Fruit fly (Drosophila melanogaster) whole organism, embryonic: Measurements from ENCODE around the gene PhKgamma.
A peak's percentile ranks its signal among the peaks of the same experiment; 100 is the strongest.

ENCODE experiments used
- Atf-2 ChIP-seq: fragments of 200-800 bp; sonication (Bioruptor generic); optimal IDR thresholded peaks from 2 replicates; lab custom pipeline; 2016; ENCODE audit warnings: missing biosample characterization, missing genetic modification characterization
- B-H1 ChIP-seq: fragments of 200-800 bp; sonication (Bioruptor generic); IDR thresholded peaks from 3 replicates; pipeline ENCODE4 v1.3.6; 2022; ENCODE audit warnings: missing biosample characterization, missing genetic modification characterization
- CG10543 ChIP-seq: fragments of 200-800 bp; sonication (Bioruptor generic); optimal IDR thresholded peaks from 3 replicates; lab custom pipeline; 2017; ENCODE audit warnings: missing biosample characterization, mild to moderate bottlenecking, missing genetic modification characterization, moderate library complexity
- CG12104 ChIP-seq: fragments of 200-800 bp; sonication (Bioruptor generic); optimal IDR thresholded peaks from 3 replicates; lab custom pipeline; 2016; ENCODE audit warnings: missing biosample characterization, missing genetic modification characterization
- CG14441 ChIP-seq: fragments of 200-800 bp; sonication (Bioruptor generic); IDR thresholded peaks from 2 replicates; pipeline ENCODE4 v1.3.6; 2022; ENCODE audit warnings: missing biosample characterization, missing genetic modification characterization
- CG1529 ChIP-seq: fragments of 200-800 bp; sonication (Bioruptor generic); optimal IDR thresholded peaks from 3 replicates; lab custom pipeline; 2018; ENCODE audit warnings: missing biosample characterization, missing genetic modification characterization
- CG16813 ChIP-seq: fragments of 200-800 bp; sonication (Bioruptor generic); IDR thresholded peaks from 3 replicates; pipeline ENCODE4 v1.3.6; 2022; ENCODE audit warnings: missing biosample characterization, missing genetic modification characterization; ENCODE audit not compliant: partially characterized antibody
- CG16863 ChIP-seq: fragments of 200-800 bp; sonication (Bioruptor generic); optimal IDR thresholded peaks from 3 replicates; lab custom pipeline; 2016; ENCODE audit warnings: missing biosample characterization, missing genetic modification characterization
- CG17186 ChIP-seq: fragments of 200-800 bp; sonication (Bioruptor generic); optimal IDR thresholded peaks from 3 replicates; lab custom pipeline; 2017; ENCODE audit warnings: missing biosample characterization, missing genetic modification reagents, missing genetic modification characterization
- CG17328 ChIP-seq: fragments of 200-800 bp; sonication (Bioruptor generic); IDR thresholded peaks from 2 replicates; pipeline ENCODE4 v1.3.6; 2022; ENCODE audit warnings: missing biosample characterization, missing genetic modification characterization
- CG17802 ChIP-seq: fragments of 200-800 bp; sonication (Bioruptor generic); optimal IDR thresholded peaks from 2 replicates; lab custom pipeline; 2018; ENCODE audit warnings: missing biosample characterization, mild to moderate bottlenecking, missing genetic modification characterization, moderate library complexity
- CG17912 ChIP-seq: fragments of 200-800 bp; sonication (Bioruptor generic); optimal IDR thresholded peaks from 2 replicates; lab custom pipeline; 2018; ENCODE audit warnings: missing biosample characterization, mild to moderate bottlenecking, missing genetic modification characterization
- CG2116 ChIP-seq: fragments of 200-800 bp; sonication (Bioruptor generic); optimal IDR thresholded peaks from 3 replicates; lab custom pipeline; 2018; ENCODE audit warnings: missing biosample characterization, mild to moderate bottlenecking, missing genetic modification characterization
- CG3281 ChIP-seq: fragments of 200-800 bp; sonication (Bioruptor generic); optimal IDR thresholded peaks from 3 replicates; lab custom pipeline; 2017; ENCODE audit warnings: missing biosample characterization, mild to moderate bottlenecking, missing genetic modification characterization
- CG3407 ChIP-seq: fragments of 200-800 bp; sonication (Bioruptor generic); optimal IDR thresholded peaks from 2 replicates; lab custom pipeline; 2018; ENCODE audit warnings: missing biosample characterization, mild to moderate bottlenecking, missing genetic modification characterization
- CG3995 ChIP-seq: fragments of 200-800 bp; sonication (Bioruptor generic); optimal IDR thresholded peaks from 3 replicates; lab custom pipeline; 2016; ENCODE audit warnings: missing biosample characterization, missing genetic modification characterization
- CG42726 ChIP-seq: fragments of 200-800 bp; sonication (Bioruptor generic); IDR thresholded peaks from 2 replicates; pipeline ENCODE4 v1.3.6; 2022; ENCODE audit warnings: missing biosample characterization, missing genetic modification characterization; ENCODE audit not compliant: partially characterized antibody
- CG43689 ChIP-seq: fragments of 200-800 bp; sonication (Bioruptor generic); IDR thresholded peaks from 2 replicates; pipeline ENCODE4 v1.3.6; 2022; ENCODE audit warnings: missing biosample characterization, missing genetic modification characterization
- CG5180 ChIP-seq: fragments of 200-800 bp; sonication (Bioruptor generic); optimal IDR thresholded peaks from 3 replicates; lab custom pipeline; 2017; ENCODE audit warnings: missing biosample characterization, missing genetic modification characterization, mild to moderate bottlenecking, moderate library complexity, missing genetic modification reagents
- CG6813 ChIP-seq: fragments of 200-800 bp; sonication (Bioruptor generic); optimal IDR thresholded peaks from 2 replicates; lab custom pipeline; 2017; ENCODE audit warnings: missing biosample characterization, missing genetic modification characterization, mild to moderate bottlenecking, moderate library complexity, missing genetic modification reagents
- CG7372 ChIP-seq: fragments of 200-800 bp; sonication (Bioruptor generic); IDR thresholded peaks from 2 replicates; pipeline ENCODE4 v1.3.6; 2022; ENCODE audit warnings: missing biosample characterization, missing genetic modification characterization
- CG8290 ChIP-seq, 3 experiments: fragments of 200-800 bp; sonication (Bioruptor generic); optimal IDR thresholded peaks; 2 replicates each; lab custom pipeline; 2016 to 2019; ENCODE audit warnings: missing biosample characterization in 3 of 3, missing genetic modification characterization in 3 of 3, mild to moderate bottlenecking in 2 of 3, moderate library complexity in 1 of 3
- D19A ChIP-seq: fragments of 200-800 bp; optimal IDR thresholded peaks from 3 replicates; lab custom pipeline; 2019; ENCODE audit warnings: missing biosample characterization, mild to moderate bottlenecking, missing genetic modification characterization, moderate library complexity
- Ets97D ChIP-seq: fragments of 200-800 bp; sonication (Bioruptor generic); optimal IDR thresholded peaks from 3 replicates; lab custom pipeline; 2016; ENCODE audit warnings: missing biosample characterization, missing genetic modification characterization
- H2.0 ChIP-seq: fragments of 200-800 bp; sonication (Bioruptor generic); IDR thresholded peaks from 2 replicates; pipeline ENCODE4 v1.3.6; 2022; ENCODE audit warnings: missing biosample characterization, missing genetic modification characterization
- MTF-1 ChIP-seq: fragments of 200-800 bp; sonication (Bioruptor generic); optimal IDR thresholded peaks from 2 replicates; lab custom pipeline; 2018; ENCODE audit warnings: missing biosample characterization, mild to moderate bottlenecking, missing genetic modification characterization, borderline replicate concordance
- Mes4 ChIP-seq: fragments of 200-800 bp; sonication (Bioruptor generic); optimal IDR thresholded peaks from 2 replicates; lab custom pipeline; 2016; ENCODE audit warnings: missing biosample characterization, missing genetic modification characterization
- NC2β ChIP-seq: fragments of 200-800 bp; sonication (Bioruptor generic); optimal IDR thresholded peaks from 2 replicates; lab custom pipeline; 2016; ENCODE audit warnings: missing biosample characterization, missing genetic modification characterization
- NfI ChIP-seq: fragments of 200-800 bp; sonication (Bioruptor generic); optimal IDR thresholded peaks from 3 replicates; lab custom pipeline; 2018; ENCODE audit warnings: missing biosample characterization, mild to moderate bottlenecking, missing genetic modification characterization, moderate library complexity
- Opbp ChIP-seq: fragments of 200-800 bp; sonication (Bioruptor generic); IDR thresholded peaks from 3 replicates; pipeline ENCODE4 v1.3.6; 2022; ENCODE audit warnings: missing biosample characterization, missing genetic modification characterization; ENCODE audit not compliant: partially characterized antibody
- Optix ChIP-seq: fragments of 200-800 bp; sonication (Bioruptor generic); IDR thresholded peaks from 3 replicates; pipeline ENCODE4 v1.3.6; 2022; ENCODE audit warnings: missing biosample characterization, missing genetic modification characterization
- Sin3A ChIP-seq: fragments of >200 bp; optimal IDR thresholded peaks from 2 replicates; lab custom pipeline; 2018
- Spps ChIP-seq: fragments of 200-800 bp; sonication (Bioruptor generic); optimal IDR thresholded peaks from 2 replicates; lab custom pipeline; 2018; ENCODE audit warnings: missing biosample characterization, mild to moderate bottlenecking, missing genetic modification characterization
- Sry-δ ChIP-seq: fragments of 200-800 bp; sonication (Bioruptor generic); optimal IDR thresholded peaks from 2 replicates; lab custom pipeline; 2016; ENCODE audit warnings: missing biosample characterization, missing genetic modification characterization
- ash1 ChIP-seq: fragments of 200-800 bp; sonication (Bioruptor generic); optimal IDR thresholded peaks from 2 replicates; lab custom pipeline; 2018; ENCODE audit warnings: missing biosample characterization, mild to moderate bottlenecking, missing genetic modification characterization
- ato ChIP-seq: fragments of 200-800 bp; sonication (Bioruptor generic); IDR thresholded peaks from 2 replicates; pipeline ENCODE4 v1.3.6; 2022; ENCODE audit warnings: missing biosample characterization, missing genetic modification characterization; ENCODE audit not compliant: partially characterized antibody
- br ChIP-seq: fragments of >200 bp; optimal IDR thresholded peaks from 2 replicates; lab custom pipeline; 2017
- cas ChIP-seq: fragments of 200-800 bp; sonication (Bioruptor generic); IDR thresholded peaks from 2 replicates; pipeline ENCODE4 v1.3.6; 2022; ENCODE audit warnings: missing biosample characterization, missing genetic modification characterization
- en ChIP-seq: fragments of 200-800 bp; sonication (Bioruptor generic); optimal IDR thresholded peaks from 2 replicates; lab custom pipeline; 2016; ENCODE audit warnings: missing biosample characterization, missing genetic modification characterization
- gcm ChIP-seq: fragments of 200-800 bp; sonication (Bioruptor generic); optimal IDR thresholded peaks from 2 replicates; lab custom pipeline; 2019; ENCODE audit warnings: missing biosample characterization, mild to moderate bottlenecking, missing genetic modification characterization, moderate library complexity
- ind ChIP-seq: fragments of 200-800 bp; sonication (Bioruptor generic); optimal IDR thresholded peaks from 3 replicates; lab custom pipeline; 2016; ENCODE audit warnings: missing biosample characterization, missing genetic modification characterization
- jing ChIP-seq: fragments of 200-800 bp; sonication (Bioruptor generic); optimal IDR thresholded peaks from 2 replicates; lab custom pipeline; 2018; ENCODE audit warnings: missing biosample characterization, mild to moderate bottlenecking, missing genetic modification characterization
- kah ChIP-seq: fragments of 200-800 bp; sonication (Bioruptor generic); optimal IDR thresholded peaks from 2 replicates; lab custom pipeline; 2018; ENCODE audit warnings: missing biosample characterization, mild to moderate bottlenecking, missing genetic modification characterization
- kni ChIP-seq: fragments of 200-800 bp; sonication (Bioruptor generic); optimal IDR thresholded peaks from 3 replicates; lab custom pipeline; 2017; ENCODE audit warnings: mild to moderate bottlenecking, missing biosample characterization, missing genetic modification reagents, missing genetic modification characterization
- mam ChIP-seq: fragments of 200-800 bp; sonication (Bioruptor generic); optimal IDR thresholded peaks from 3 replicates; lab custom pipeline; 2016; ENCODE audit warnings: missing biosample characterization, missing genetic modification characterization
- org-1 ChIP-seq: fragments of 200-800 bp; sonication (Bioruptor generic); optimal IDR thresholded peaks from 2 replicates; lab custom pipeline; 2017; ENCODE audit warnings: missing biosample characterization, missing genetic modification characterization
- pros ChIP-seq: fragments of 200-800 bp; sonication (Bioruptor generic); optimal IDR thresholded peaks from 3 replicates; lab custom pipeline; 2019; ENCODE audit warnings: missing biosample characterization, mild to moderate bottlenecking, missing genetic modification characterization, moderate library complexity
- ranshi ChIP-seq: fragments of 200-800 bp; sonication (Bioruptor generic); IDR thresholded peaks from 2 replicates; pipeline ENCODE4 v1.3.6; 2022; ENCODE audit warnings: missing biosample characterization, missing genetic modification characterization
- sens ChIP-seq: fragments of 200-800 bp; sonication (Bioruptor generic); peaks from one replicate; lab custom pipeline; 2016; ENCODE audit warnings: missing biosample characterization, missing genetic modification characterization
- slbo ChIP-seq: fragments of 200-800 bp; sonication (Bioruptor generic); IDR thresholded peaks from 2 replicates; pipeline ENCODE4 v1.3.6; 2022; ENCODE audit warnings: missing biosample characterization, missing genetic modification characterization
- slou ChIP-seq: fragments of 200-800 bp; sonication (Bioruptor generic); optimal IDR thresholded peaks from 3 replicates; lab custom pipeline; 2016; ENCODE audit warnings: missing biosample characterization, missing genetic modification characterization
- zen2 ChIP-seq: fragments of 200-800 bp; sonication (Bioruptor generic); IDR thresholded peaks from 3 replicates; pipeline ENCODE4 v1.3.6; 2022; ENCODE audit warnings: missing biosample characterization, missing genetic modification characterization; ENCODE audit not compliant: partially characterized antibody

PhKgamma gene

DNA sequence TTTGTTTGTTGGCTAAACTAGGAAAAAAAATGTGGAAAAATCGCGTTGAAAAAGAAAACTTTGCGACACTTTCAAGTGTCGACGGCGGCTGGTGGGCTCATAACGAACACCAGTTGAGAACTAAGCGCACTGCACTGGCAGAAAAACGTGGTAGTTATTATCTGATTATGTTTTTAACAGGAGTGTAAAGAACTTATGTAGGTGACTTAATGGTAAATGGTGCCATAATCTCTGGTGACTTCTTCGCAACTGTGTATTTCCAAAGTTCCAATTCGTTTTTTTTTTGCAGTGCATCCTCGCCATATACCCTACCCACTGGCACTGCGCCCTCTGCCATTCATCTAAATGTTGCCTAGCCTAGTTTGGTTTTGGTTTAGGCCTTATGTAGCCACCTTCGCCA, 41.9 kb upstream of the PhKgamma start (continued):
- TF ChIP-seq kni (GFP tag; lab: Kevin White, UChicago): no peak
- TF ChIP-seq CG2116 (GFP tag; lab: Kevin White, UChicago): no peak
- no peak for TF ChIP-seq gcm
- no peak for TF ChIP-seq CG43689
- no peak for TF ChIP-seq NC2β
- TF ChIP-seq Optix (GFP tag; lab: Robert Waterston, UW): peak; percentile 33; the same call in 1 of the 3 replicates
- TF ChIP-seq CG7372 (GFP tag; lab: Robert Waterston, UW): no peak
- TF ChIP-seq slbo (GFP tag; lab: Robert Waterston, UW): peak; percentile 44
- no peak for TF ChIP-seq Sry-δ (GFP tag; lab: Kevin White, UChicago)
- no peak for TF ChIP-seq br
- TF ChIP-seq CG6813 (GFP tag; lab: Kevin White, UChicago): no peak
- TF ChIP-seq CG16813 (GFP tag; lab: Robert Waterston, UW): no peak
- no peak for TF ChIP-seq cas (GFP tag; lab: Robert Waterston, UW)
- TF ChIP-seq CG3281 (GFP tag; lab: Kevin White, UChicago): peak; percentile 4
- no peak for TF ChIP-seq CG1529 (GFP tag; lab: Kevin White, UChicago)
- no peak for TF ChIP-seq org-1 (GFP tag; lab: Kevin White, UChicago)
- TF ChIP-seq kah (GFP tag; lab: Kevin White, UChicago): no peak
- no peak for TF ChIP-seq Spps (tag; lab: Kevin White, UChicago)
- TF ChIP-seq CG14441 (GFP tag; lab: Robert Waterston, UW): peak; percentile 23; the same call in 1 of the 2 replicates
- no peak for TF ChIP-seq CG17186 (GFP tag; lab: Kevin White, UChicago)
- TF ChIP-seq CG12104 (GFP tag; lab: Kevin White, UChicago): no peak
- TF ChIP-seq CG3407 (GFP tag; lab: Kevin White, UChicago): peak; percentile 6
- no peak for TF ChIP-seq ash1 (GFP tag; lab: Kevin White, UChicago)
- no peak for TF ChIP-seq CG17802
- no peak for TF ChIP-seq B-H1
- no peak for TF ChIP-seq CG17912 (GFP tag; lab: Kevin White, UChicago)
- no peak for TF ChIP-seq ato
- TF ChIP-seq CG5180 (GFP tag; lab: Kevin White, UChicago): no peak
- TF ChIP-seq mam (GFP tag; lab: Kevin White, UChicago): peak; percentile 8
- no peak for TF ChIP-seq CG42726
- no peak for TF ChIP-seq Ets97D
- TF ChIP-seq ranshi (GFP tag; lab: Robert Waterston, UW): peak; percentile 20; the same call in 1 of the 2 replicates
- no peak for TF ChIP-seq Sin3A
- no peak for TF ChIP-seq CG3995
- no peak for TF ChIP-seq pros
- no peak for TF ChIP-seq MTF-1 (GFP tag; lab: Kevin White, UChicago)
- TF ChIP-seq Mes4 (GFP tag; lab: Kevin White, UChicago): peak; percentile 1
- TF ChIP-seq jing (GFP tag; lab: Kevin White, UChicago): no peak
- TF ChIP-seq sens (GFP tag; lab: Kevin White, UChicago): peak; percentile 81
- TF ChIP-seq NfI (GFP tag; lab: Kevin White, UChicago): peak; percentile 20
- TF ChIP-seq Atf-2 (GFP tag; lab: Kevin White, UChicago): no peak
- peak; percentile 39 for TF ChIP-seq ind (GFP tag; lab: Kevin White, UChicago)
- no peak for TF ChIP-seq slou
- TF ChIP-seq CG10543: no peak
- peak; percentile 26 for TF ChIP-seq CG16863
- no peak for TF ChIP-seq CG17328 (GFP tag; lab: Robert Waterston, UW)
- no peak for TF ChIP-seq Opbp (GFP tag; lab: Robert Waterston, UW)
- TF ChIP-seq H2.0 (GFP tag; lab: Robert Waterston, UW): 0 out of 2 replicates have a peak, but pooled peaks have one; percentile 13
- TF ChIP-seq zen2 (GFP tag; lab: Robert Waterston, UW): no peak
- no peak for TF ChIP-seq CG8290 (GFP tag; optimal IDR thresholded peaks at IDR 0.05; lab: Kevin White, UChicago)
- peak in 1 of 2 experiments; percentile 39 for TF ChIP-seq CG8290 (tag; optimal IDR thresholded peaks at IDR 0.05; lab: Kevin White, UChicago)
- no peak for TF ChIP-seq D19A (tag; lab: Kevin White, UChicago)
- TF ChIP-seq en (GFP tag; lab: Kevin White, UChicago): no peak
